Worm (Caenorhabditis elegans): ENCODE results near the gene mask-1.
A peak's percentile ranks its signal among the peaks of the same experiment; 100 is the strongest.

Gene mask-1

ce11 chrIV:10374601-10375000, at the start of gene mask-1:
Gene mask-1, plus strand, starts transcription at chrIV:10374901.
- TF ChIP-seq aly-2 (tag; optimal IDR thresholded peaks at IDR 0.05) (no peak), fkh-2 (tag; optimal IDR thresholded peaks at IDR 0.05) (no peak), pqm-1 (tag; optimal IDR thresholded peaks at IDR 0.05) (no peak), ZK546.5 (tag; optimal IDR thresholded peaks at IDR 0.05) (no peak), fkh-10 (GFP tag; optimal IDR thresholded peaks at IDR 0.05) (no peak), mml-1 (tag; optimal IDR thresholded peaks at IDR 0.05) (no peak), egl-5 (tag; optimal IDR thresholded peaks at IDR 0.05) (no peak), tbx-2 (tag; optimal IDR thresholded peaks at IDR 0.05) (no peak), mdl-1 (tag; optimal IDR thresholded peaks at IDR 0.05) (no peak), egl-27 (tag; optimal IDR thresholded peaks at IDR 0.05) (no peak), ama-1 (optimal IDR thresholded peaks at IDR 0.05) (no peak), daf-12 (tag; optimal IDR thresholded peaks at IDR 0.05) (no peak), nhr-67 (tag; optimal IDR thresholded peaks at IDR 0.05) (no peak), elt-2 (tag; optimal IDR thresholded peaks at IDR 0.05) (no peak), pha-4 (tag; optimal IDR thresholded peaks at IDR 0.05) (no peak), nhr-11 (tag; optimal IDR thresholded peaks at IDR 0.05) (no peak), nhr-77 (tag; optimal IDR thresholded peaks at IDR 0.05) (no peak)

- peak in 2 of 3 experiments; percentile 57 to 93 for TF ChIP-seq elt-3 (tag; optimal IDR thresholded peaks at IDR 0.05)
- TF ChIP-seq hmg-11 (tag; optimal IDR thresholded peaks at IDR 0.05), result peak; percentile 38
- TF ChIP-seq nhr-25 (tag; optimal IDR thresholded peaks at IDR 0.05), result peak; percentile 27
- TF ChIP-seq nhr-23 (tag; optimal IDR thresholded peaks at IDR 0.05), result no peak
- no peak for TF ChIP-seq unc-39 (tag; optimal IDR thresholded peaks at IDR 0.05)
- TF ChIP-seq lsy-12 (tag; optimal IDR thresholded peaks at IDR 0.05), result no peak
- TF ChIP-seq zag-1 (tag; optimal IDR thresholded peaks at IDR 0.05), result no peak
- no peak for TF ChIP-seq egl-27 (tag; optimal IDR thresholded peaks at IDR 0.05)
- no peak for TF ChIP-seq nhr-11 (tag; optimal IDR thresholded peaks at IDR 0.05)
- peak; percentile 81 for TF ChIP-seq elt-2 (tag; optimal IDR thresholded peaks at IDR 0.05)
- TF ChIP-seq ceh-16 (tag; optimal IDR thresholded peaks at IDR 0.05), result no peak
- no peak for TF ChIP-seq nhr-76 (tag; optimal IDR thresholded peaks at IDR 0.05)
- no peak for TF ChIP-seq ceh-9 (tag; optimal IDR thresholded peaks at IDR 0.05)
- no peak for TF ChIP-seq ztf-11 (tag; optimal IDR thresholded peaks at IDR 0.05)
- TF ChIP-seq snpc-4 (tag; optimal IDR thresholded peaks at IDR 0.05), result no peak
- no peak for TF ChIP-seq ceh-82 (tag; optimal IDR thresholded peaks at IDR 0.05)
- TF ChIP-seq nhr-77 (tag; optimal IDR thresholded peaks at IDR 0.05), result no peak
- TF ChIP-seq nhr-43 (tag; optimal IDR thresholded peaks at IDR 0.05; ENCODE audit: poor library complexity, severe bottlenecking), result no peak
- no peak for TF ChIP-seq jun-1 (tag; optimal IDR thresholded peaks at IDR 0.05)
- TF ChIP-seq skn-1 (tag; optimal IDR thresholded peaks at IDR 0.05), result no peak
- TF ChIP-seq ztf-4 (tag; optimal IDR thresholded peaks at IDR 0.05), result no peak
- TF ChIP-seq nhr-12 (tag; optimal IDR thresholded peaks at IDR 0.05), result no peak
- TF ChIP-seq fos-1 (tag; optimal IDR thresholded peaks at IDR 0.05), result no peak
- peak; percentile 2 for TF ChIP-seq nfya-1 (tag; optimal IDR thresholded peaks at IDR 0.05; ENCODE audit: insufficient read depth)
- TF ChIP-seq pqm-1 (tag; optimal IDR thresholded peaks at IDR 0.05), result peak; percentile 6
- TF ChIP-seq daf-12 (tag; optimal IDR thresholded peaks at IDR 0.05), result no peak
- TF ChIP-seq mdl-1 (tag; optimal IDR thresholded peaks at IDR 0.05), result no peak
- TF ChIP-seq mml-1 (tag; optimal IDR thresholded peaks at IDR 0.05), result no peak
Observed at ce11 chrIV:10330962-10331361, 43.7 kb upstream of the mask-1 start.

ce11 chrIV:10331882-10332281, 42.8 kb upstream of the mask-1 start:
- TF ChIP-seq pqm-1 (tag; optimal IDR thresholded peaks at IDR 0.05) (peak; percentile 84), nhr-23 (tag; optimal IDR thresholded peaks at IDR 0.05) (no peak), fos-1 (tag; optimal IDR thresholded peaks at IDR 0.05) (no peak), skn-1 (tag; optimal IDR thresholded peaks at IDR 0.05) (no peak), egl-5 (tag; optimal IDR thresholded peaks at IDR 0.05) (peak; percentile 7), elt-2 (tag; optimal IDR thresholded peaks at IDR 0.05) (peak; percentile 83), pha-4 (tag; optimal IDR thresholded peaks at IDR 0.05) (peak; percentile 19), jun-1 (tag; optimal IDR thresholded peaks at IDR 0.05) (peak; percentile 31)

- TF ChIP-seq pqm-1 (tag; optimal IDR thresholded peaks at IDR 0.05) (no peak), hmg-11 (tag; optimal IDR thresholded peaks at IDR 0.05) (no peak), snpc-4 (tag; optimal IDR thresholded peaks at IDR 0.05) (no peak), R02D3.7 (tag; optimal IDR thresholded peaks at IDR 0.05) (no peak), nhr-12 (tag; optimal IDR thresholded peaks at IDR 0.05) (no peak), nhr-23 (tag; optimal IDR thresholded peaks at IDR 0.05) (no peak), tbx-2 (tag; optimal IDR thresholded peaks at IDR 0.05) (no peak)
Observed at ce11 chrIV:10337286-10337685, 37.4 kb upstream of the mask-1 start.
